Worm (Caenorhabditis elegans): Measurements from ENCODE around the gene clec-252.

- TF ChIP-seq lsy-2 (tag; optimal IDR thresholded peaks at IDR 0.05) (no peak), aly-2 (tag; optimal IDR thresholded peaks at IDR 0.05) (no peak), mdl-1 (tag; optimal IDR thresholded peaks at IDR 0.05) (no peak), unc-86 (tag; optimal IDR thresholded peaks at IDR 0.05) (no peak), lir-3 (tag; optimal IDR thresholded peaks at IDR 0.05; ENCODE audit: poor library complexity) (no peak), nhr-11 (tag; optimal IDR thresholded peaks at IDR 0.05) (no peak), ces-1 (GFP tag; optimal IDR thresholded peaks at IDR 0.05) (no peak)
These were observed 21.3 kb upstream of the clec-252 start for ce11 chrV:18769902-18770301.
